Worm (Caenorhabditis elegans) whole organism, early embryonic: ENCODE measurements around the gene C17A2.7.

ENCODE experiments used
- B0310.2 ChIP-seq: sonication (generic microtip); optimal IDR thresholded peaks from 2 replicates; lab custom pipeline; 2016; ENCODE audit warnings: mild to moderate bottlenecking, missing genetic modification characterization, missing compliant biosample characterization
- F13C5.2 ChIP-seq: sonication (generic microtip); optimal IDR thresholded peaks from 2 replicates; lab custom pipeline; 2017; ENCODE audit warnings: mild to moderate bottlenecking, missing genetic modification characterization, inconsistent platforms, missing compliant biosample characterization
- ama-1 ChIP-seq: fragments of 150-350 bp; optimal IDR thresholded peaks from 2 replicates; lab custom pipeline; 2014
- ets-7 ChIP-seq: sonication (generic microtip); optimal IDR thresholded peaks from 2 replicates; lab custom pipeline; 2016; ENCODE audit warnings: missing genotype, missing genetic modification characterization, missing compliant biosample characterization
- flt-1 ChIP-seq: fragments of 200-800 bp; sonication (Bioruptor generic); IDR thresholded peaks from 2 replicates; pipeline ENCODE4 v1.3.6; 2022; ENCODE audit warnings: missing genetic modification characterization, missing compliant biosample characterization
- hmbx-1 ChIP-seq: sonication (generic microtip); optimal IDR thresholded peaks from 2 replicates; lab custom pipeline; 2016; ENCODE audit warnings: mild to moderate bottlenecking, missing genetic modification characterization, missing compliant biosample characterization
- hmg-4 ChIP-seq: fragments of 200-800 bp; sonication (Bioruptor generic); optimal IDR thresholded peaks from 2 replicates; lab custom pipeline; 2018; ENCODE audit warnings: mild to moderate bottlenecking, missing genetic modification characterization, missing compliant biosample characterization
- hnd-1 ChIP-seq: sonication (generic microtip); optimal IDR thresholded peaks from 2 replicates; lab custom pipeline; 2016; ENCODE audit warnings: missing genetic modification characterization, missing compliant biosample characterization
- scrt-1 ChIP-seq: fragments of 200-800 bp; sonication (Bioruptor generic); IDR thresholded peaks from 2 replicates; pipeline ENCODE4 v1.3.6; 2022; ENCODE audit warnings: missing genetic modification characterization, missing compliant biosample characterization
- sea-1 ChIP-seq: fragments of 200-800 bp; sonication (Bioruptor generic); conservative IDR thresholded peaks from 2 replicates; pipeline ENCODE4 v1.3.6; 2022; ENCODE audit warnings: missing genetic modification characterization, missing compliant biosample characterization
- tbx-37 ChIP-seq: fragments of 200-800 bp; sonication (Bioruptor generic); conservative IDR thresholded peaks from 2 replicates; pipeline ENCODE4 v1.3.6; 2022; ENCODE audit warnings: missing genetic modification reagents, missing genetic modification characterization, missing compliant biosample characterization
- tra-4 ChIP-seq: sonication (generic microtip); optimal IDR thresholded peaks from 2 replicates; lab custom pipeline; 2017; ENCODE audit warnings: missing genetic modification characterization, missing compliant biosample characterization

DNA sequence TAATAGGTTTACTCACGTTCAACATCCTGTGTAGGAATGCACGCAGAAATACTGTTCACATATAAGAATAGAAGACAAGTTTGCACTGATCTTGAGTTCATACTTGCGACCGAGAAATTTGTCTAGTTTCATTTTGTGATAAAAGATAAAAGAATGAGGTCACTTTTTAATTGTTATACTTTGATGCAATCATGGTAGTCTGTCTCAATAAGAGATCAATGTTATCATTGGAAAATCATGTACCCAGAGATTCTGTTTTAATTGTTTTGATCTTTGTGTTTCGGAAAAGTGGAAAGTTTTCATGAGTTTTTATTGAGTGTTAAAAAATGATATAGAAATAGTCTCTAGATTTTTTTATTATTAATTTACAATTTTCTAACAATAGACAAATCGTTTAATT is 10.8 kb downstream of the C17A2.7 start, which contains the start of gene F54D10.9:
- TF ChIP-seq ama-1 (no peak), scrt-1 (GFP tag; lab: Robert Waterston, UW) (no peak), F13C5.2 (tag; lab: Kevin White, UChicago) (no peak), hmbx-1 (tag; lab: Kevin White, UChicago) (no peak), ets-7 (tag; lab: Kevin White, UChicago) (no peak), tbx-37 (GFP tag; lab: Robert Waterston, UW) (no peak), flt-1 (GFP tag; lab: Robert Waterston, UW) (no peak), B0310.2 (no peak), hnd-1 (tag; lab: Kevin White, UChicago) (no peak), tra-4 (tag; lab: Kevin White, UChicago) (no peak), hmg-4 (no peak), sea-1 (GFP tag; lab: Robert Waterston, UW) (no peak)
